Worm (Caenorhabditis elegans) whole organism, early embryonic: Measurements from ENCODE around the gene F57B9.1.

Source experiments
- ama-1 ChIP-seq: fragments of 150-350 bp; optimal IDR thresholded peaks from 2 replicates; lab custom pipeline; 2014
- flt-1 ChIP-seq: fragments of 200-800 bp; sonication (Bioruptor generic); IDR thresholded peaks from 2 replicates; pipeline ENCODE4 v1.3.6; 2022; ENCODE audit warnings: missing genetic modification characterization, missing compliant biosample characterization

- TF ChIP-seq ama-1 (lab: Kevin White, UChicago): no peak
- no peak for TF ChIP-seq flt-1 (GFP tag; lab: Robert Waterston, UW)
These were observed 6.8 kb downstream of the F57B9.1 start for ce11 chrIII:6968655-6969054.
